Worm (Caenorhabditis elegans) whole organism, L1 larva: ENCODE results near the gene srh-136.

Source experiments
- C04F5.9 ChIP-seq: sonication (generic microtip); optimal IDR thresholded peaks from 2 replicates; lab custom pipeline; 2016; ENCODE audit warnings: missing genetic modification characterization, missing compliant biosample characterization
- F16B12.6 ChIP-seq: fragments of 150-350 bp; optimal IDR thresholded peaks from 2 replicates; lab custom pipeline; 2014; ENCODE audit warnings: missing biosample characterization, missing genetic modification characterization
- Y116A8C.19 ChIP-seq: sonication (generic microtip); optimal IDR thresholded peaks from 2 replicates; lab custom pipeline; 2016; ENCODE audit warnings: missing compliant biosample characterization, missing genetic modification characterization, borderline replicate concordance
- alr-1 ChIP-seq: fragments of 200-800 bp; sonication (Bioruptor generic); optimal IDR thresholded peaks from 2 replicates; lab custom pipeline; 2018; ENCODE audit warnings: borderline replicate concordance, mild to moderate bottlenecking, missing genetic modification characterization, missing compliant biosample characterization
- blmp-1 ChIP-seq: fragments of 150-350 bp; optimal IDR thresholded peaks from 2 replicates; lab custom pipeline; 2014; ENCODE audit warnings: missing biosample characterization, missing genetic modification characterization
- ceh-8 ChIP-seq: fragments of 200-800 bp; sonication (Bioruptor generic); optimal IDR thresholded peaks from 2 replicates; lab custom pipeline; 2018; ENCODE audit warnings: mild to moderate bottlenecking, missing genetic modification characterization, moderate library complexity, missing compliant biosample characterization
- ceh-82 ChIP-seq, 3 experiments: fragments of 150-350 bp in 1 of 3; sonication (generic microtip) in 2 of 3; optimal IDR thresholded peaks; 2 replicates each; lab custom pipeline; 2014 to 2017; ENCODE audit warnings: missing biosample characterization in 3 of 3, missing genetic modification characterization in 3 of 3
- ceh-90 ChIP-seq: sonication (generic microtip); optimal IDR thresholded peaks from 2 replicates; lab custom pipeline; 2016; ENCODE audit warnings: missing genetic modification characterization, missing compliant biosample characterization
- dpl-1 ChIP-seq, 3 experiments: fragments of 150-350 bp in 2 of 3; sonication (generic microtip) in 1 of 3; optimal IDR thresholded peaks; 2 replicates each; lab custom pipeline; 2014 to 2017; ENCODE audit warnings: missing biosample characterization in 3 of 3, missing genetic modification characterization in 3 of 3, missing genetic modification reagents in 3 of 3
- dsc-1 ChIP-seq: sonication (generic microtip); optimal IDR thresholded peaks from 2 replicates; lab custom pipeline; 2016; ENCODE audit warnings: mild to moderate bottlenecking, missing genetic modification characterization, missing compliant biosample characterization
- efl-1 ChIP-seq, 4 experiments: fragments of 150-350 bp; optimal IDR thresholded peaks in 3 of 4; peaks in 1 of 4; 1 replicate in 1 of 4; 2 replicates in 3 of 4; lab custom pipeline; 2014; ENCODE audit warnings: missing biosample characterization in 2 of 4, missing genetic modification characterization in 2 of 4, missing genetic modification reagents in 2 of 4
- efl-3 ChIP-seq: fragments of 200-800 bp; sonication (Bioruptor generic); optimal IDR thresholded peaks from 2 replicates; lab custom pipeline; 2018; ENCODE audit warnings: mild to moderate bottlenecking, missing genetic modification characterization, missing compliant biosample characterization
- elt-3 ChIP-seq, 6 experiments: fragments of 150-350 bp in 1 of 6; sonication (generic microtip); optimal IDR thresholded peaks; 2 replicates each; lab custom pipeline; 2017 to 2018; ENCODE audit warnings: missing biosample characterization in 6 of 6, missing genetic modification characterization in 6 of 6, inconsistent platforms in 1 of 6
- fkh-10 ChIP-seq: sonication (generic microtip); optimal IDR thresholded peaks from 2 replicates; lab custom pipeline; 2017; ENCODE audit warnings: missing biosample characterization, missing genetic modification reagents, missing genetic modification characterization
- fkh-4 ChIP-seq: sonication (generic microtip); optimal IDR thresholded peaks from 2 replicates; lab custom pipeline; 2016; ENCODE audit warnings: missing compliant biosample characterization, missing genetic modification characterization, borderline replicate concordance
- fkh-8 ChIP-seq: sonication (generic microtip); optimal IDR thresholded peaks from 2 replicates; lab custom pipeline; 2016; ENCODE audit warnings: mild to moderate bottlenecking, missing genetic modification characterization, missing compliant biosample characterization
- grh-1 ChIP-seq: fragments of 200-800 bp; sonication (Bioruptor generic); IDR thresholded peaks from 2 replicates; pipeline ENCODE4 v1.3.6; 2022; ENCODE audit warnings: missing genetic modification reagents, missing genetic modification characterization, missing compliant biosample characterization
- hlh-4 ChIP-seq: sonication (generic microtip); optimal IDR thresholded peaks from 2 replicates; lab custom pipeline; 2016; ENCODE audit warnings: mild to moderate bottlenecking, missing genetic modification characterization, missing compliant biosample characterization
- jun-1 ChIP-seq: fragments of 150-350 bp; optimal IDR thresholded peaks from 2 replicates; lab custom pipeline; 2014; ENCODE audit warnings: missing biosample characterization, missing genetic modification reagents, missing genetic modification characterization
- lin-14 ChIP-seq: fragments of 200-800 bp; sonication (Bioruptor generic); optimal IDR thresholded peaks from 2 replicates; lab custom pipeline; 2018; ENCODE audit warnings: mild to moderate bottlenecking, missing genetic modification characterization, moderate library complexity, missing compliant biosample characterization
- lir-3 ChIP-seq: sonication (generic microtip); optimal IDR thresholded peaks from 2 replicates; lab custom pipeline; 2016; ENCODE audit warnings: mild to moderate bottlenecking, missing genetic modification characterization, moderate library complexity, missing compliant biosample characterization; ENCODE audit not compliant: poor library complexity
- lsy-2 ChIP-seq, 2 experiments: fragments of 150-350 bp; optimal IDR thresholded peaks; 2 replicates each; lab custom pipeline; 2014; ENCODE audit warnings: missing biosample characterization in 2 of 2, missing genetic modification characterization in 2 of 2
- mab-9 ChIP-seq: fragments of 200-800 bp; sonication (Bioruptor generic); IDR thresholded peaks from 2 replicates; pipeline ENCODE4 v1.3.6; 2022; ENCODE audit warnings: missing genetic modification reagents, missing genetic modification characterization, missing compliant biosample characterization
- nhr-12 ChIP-seq: sonication (generic microtip); optimal IDR thresholded peaks from 2 replicates; lab custom pipeline; 2017; ENCODE audit warnings: missing biosample characterization, missing genetic modification characterization
- nhr-19 ChIP-seq: fragments of 200-800 bp; sonication (Bioruptor generic); conservative IDR thresholded peaks from 2 replicates; pipeline ENCODE4 v1.3.6; 2022; ENCODE audit warnings: missing genetic modification characterization, missing compliant biosample characterization
- nhr-20 ChIP-seq: sonication (generic microtip); optimal IDR thresholded peaks from 2 replicates; lab custom pipeline; 2016; ENCODE audit warnings: mild to moderate bottlenecking, missing genetic modification characterization, missing compliant biosample characterization
- nhr-237 ChIP-seq: fragments of 150-350 bp; optimal IDR thresholded peaks from 2 replicates; lab custom pipeline; 2014; ENCODE audit warnings: missing biosample characterization, missing genetic modification characterization
- nhr-28 ChIP-seq: fragments of 150-350 bp; optimal IDR thresholded peaks from 2 replicates; lab custom pipeline; 2014; ENCODE audit warnings: missing biosample characterization, missing genetic modification characterization
- nhr-76 ChIP-seq: sonication (generic microtip); optimal IDR thresholded peaks from 2 replicates; lab custom pipeline; 2017; ENCODE audit warnings: missing biosample characterization, missing genetic modification characterization
- nhr-84 ChIP-seq: sonication (generic microtip); optimal IDR thresholded peaks from 2 replicates; lab custom pipeline; 2017; ENCODE audit warnings: missing biosample characterization, missing genetic modification characterization
- nhr-85 ChIP-seq: sonication (generic microtip); peaks from one replicate; lab custom pipeline; 2016; ENCODE audit warnings: missing genetic modification characterization, inconsistent platforms, missing compliant biosample characterization
- nhr-90 ChIP-seq: sonication (generic microtip); optimal IDR thresholded peaks from 2 replicates; lab custom pipeline; 2016; ENCODE audit warnings: mild to moderate bottlenecking, missing genetic modification characterization, missing compliant biosample characterization; ENCODE audit not compliant: poor library complexity
- skn-1 ChIP-seq: fragments of 150-350 bp; optimal IDR thresholded peaks from 2 replicates; lab custom pipeline; 2014; ENCODE audit warnings: missing biosample characterization, missing genetic modification characterization
- snpc-4 ChIP-seq: fragments of 150-350 bp; optimal IDR thresholded peaks from 2 replicates; lab custom pipeline; 2014; ENCODE audit warnings: missing biosample characterization, missing genetic modification characterization
- sptf-1 ChIP-seq: fragments of 150-350 bp; optimal IDR thresholded peaks from 2 replicates; lab custom pipeline; 2014; ENCODE audit warnings: missing biosample characterization, missing genetic modification characterization
- sup-37 ChIP-seq: fragments of 200-800 bp; sonication (Bioruptor generic); optimal IDR thresholded peaks from 2 replicates; lab custom pipeline; 2018; ENCODE audit warnings: mild to moderate bottlenecking, missing genetic modification characterization, missing compliant biosample characterization
- tlp-1 ChIP-seq: fragments of 150-350 bp; optimal IDR thresholded peaks from 2 replicates; lab custom pipeline; 2014; ENCODE audit warnings: missing biosample characterization, missing genetic modification characterization
- unc-30 ChIP-seq: sonication (generic microtip); optimal IDR thresholded peaks from 2 replicates; lab custom pipeline; 2017; ENCODE audit warnings: missing biosample characterization, missing genetic modification characterization
- unc-86 ChIP-seq: sonication (generic microtip); optimal IDR thresholded peaks from 2 replicates; lab custom pipeline; 2016; ENCODE audit warnings: missing genetic modification characterization, missing compliant biosample characterization
- vab-15 ChIP-seq: sonication (generic microtip); optimal IDR thresholded peaks from 2 replicates; lab custom pipeline; 2017; ENCODE audit warnings: missing genotype, mild to moderate bottlenecking, missing genetic modification characterization, missing compliant biosample characterization
- xbp-1 ChIP-seq: sonication (generic microtip); optimal IDR thresholded peaks from 2 replicates; lab custom pipeline; 2016; ENCODE audit warnings: missing genetic modification characterization, missing compliant biosample characterization
- zip-4 ChIP-seq: fragments of 200-800 bp; sonication (Bioruptor generic); optimal IDR thresholded peaks from 2 replicates; lab custom pipeline; 2018; ENCODE audit warnings: mild to moderate bottlenecking, missing genetic modification characterization, moderate library complexity, missing compliant biosample characterization

Gene srh-136

DNA sequence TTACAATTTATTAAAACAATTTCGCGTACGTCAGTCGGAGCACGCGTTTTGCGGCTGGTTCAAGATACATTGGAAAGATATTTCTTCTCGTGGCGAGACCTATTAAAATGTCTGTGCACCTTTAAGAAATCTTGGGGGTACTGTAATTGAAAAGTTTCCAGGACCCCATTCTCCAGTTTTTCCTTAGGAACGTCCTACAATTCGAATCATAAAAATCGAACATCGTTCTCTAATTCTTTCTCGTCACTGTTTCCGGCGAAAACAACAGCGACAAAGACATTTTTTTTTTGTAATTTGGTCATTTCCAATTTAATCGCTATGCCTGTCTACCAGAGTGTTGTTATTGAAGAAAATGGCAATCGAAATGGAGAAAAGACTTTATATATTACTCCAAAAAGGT is 39.3 kb upstream of the srh-136 start, which contains the start of gene Y32B12B.1:
Y32B12B.1 (plus strand) TSS at position 301 of the 400 bp plus-strand sequence.
- TF ChIP-seq F16B12.6 (tag; lab: Kevin White, UChicago) (no peak), fkh-8 (tag; lab: Kevin White, UChicago) (no peak), nhr-90 (no peak), efl-1 (optimal IDR thresholded peaks at IDR 0.05; lab: Kevin White, UChicago) (no peak), efl-1 (GFP tag; optimal IDR thresholded peaks at IDR 0.05 in 1 of 2; lab: Kevin White, UChicago) (no peak)
- TF ChIP-seq, all 84 proteins: peak for 0

DNA sequence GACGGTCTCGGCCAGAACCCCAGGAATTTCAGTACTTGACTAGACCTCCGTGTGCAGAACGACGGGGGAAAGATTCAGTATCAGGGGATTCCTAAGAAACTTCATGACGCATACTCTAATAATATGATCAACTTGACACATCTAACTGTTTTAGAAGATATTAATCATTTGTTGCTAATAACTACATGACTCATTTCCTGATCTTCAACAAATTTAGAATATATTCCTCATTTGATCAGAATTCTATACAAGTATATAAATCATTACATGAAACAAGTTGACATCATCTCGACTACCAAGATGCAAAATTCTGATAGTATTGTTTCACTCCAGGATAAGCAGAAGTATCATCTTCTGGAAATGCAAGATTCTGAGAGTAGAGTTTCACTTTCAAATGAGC is 37.8 kb upstream of the srh-136 start, which contains the start of gene Y32B12B.8:
Y32B12B.8 (plus strand) TSS at position 301 of the 400 bp plus-strand sequence.
- TF ChIP-seq nhr-28 (tag; lab: Kevin White, UChicago) (no peak), blmp-1 (tag; lab: Kevin White, UChicago) (no peak), nhr-76 (tag; lab: Kevin White, UChicago) (no peak), nhr-84 (tag; lab: Kevin White, UChicago) (no peak), efl-3 (GFP tag; lab: Kevin White, UChicago) (no peak), dsc-1 (tag; lab: Kevin White, UChicago) (no peak), Y116A8C.19 (tag; lab: Kevin White, UChicago) (no peak), elt-3 (tag; optimal IDR thresholded peaks at IDR 0.05; lab: Kevin White, UChicago) (no peak), mab-9 (GFP tag; lab: Robert Waterston, UW) (no peak), efl-1 (optimal IDR thresholded peaks at IDR 0.05; lab: Kevin White, UChicago) (no peak), efl-1 (GFP tag; optimal IDR thresholded peaks at IDR 0.05 in 1 of 2; lab: Kevin White, UChicago) (no peak), nhr-12 (tag; lab: Kevin White, UChicago) (no peak), ceh-82 (tag; optimal IDR thresholded peaks at IDR 0.05; lab: Kevin White, UChicago) (no peak), unc-30 (tag; lab: Kevin White, UChicago) (no peak), tlp-1 (no peak), fkh-4 (tag; lab: Kevin White, UChicago) (no peak), sup-37 (GFP tag; lab: Kevin White, UChicago) (no peak), fkh-10 (GFP tag; lab: Kevin White, UChicago) (no peak), alr-1 (tag; lab: Kevin White, UChicago) (no peak), nhr-19 (GFP tag; lab: Robert Waterston, UW) (no peak), nhr-237 (tag; lab: Kevin White, UChicago) (no peak)

DNA sequence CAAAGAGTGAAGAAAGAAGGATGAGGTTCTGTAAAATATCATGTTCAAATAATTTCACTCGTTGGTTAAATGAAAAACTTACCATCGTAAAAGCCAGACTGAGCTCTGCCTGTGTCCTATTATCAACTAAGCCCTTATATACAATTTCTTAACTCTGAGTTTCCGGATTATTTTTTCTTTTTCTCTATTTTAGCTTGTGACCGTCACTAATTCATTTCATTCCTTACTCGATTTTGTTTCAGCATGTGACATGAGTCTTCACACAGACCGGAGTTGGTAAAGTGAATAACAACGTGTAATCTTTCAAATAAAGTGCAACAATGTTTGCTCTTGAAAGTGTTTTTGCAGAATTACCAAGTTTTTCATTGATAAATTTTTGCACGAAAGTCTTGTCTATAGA is 36.6 kb upstream of the srh-136 start, which contains the start of gene cpr-2:
cpr-2 (minus strand) TSS at position 101 of the 400 bp plus-strand sequence.
- no peak for TF ChIP-seq ceh-90
- no peak for TF ChIP-seq C04F5.9
- TF ChIP-seq lir-3 (tag; lab: Kevin White, UChicago), result no peak
- no peak for TF ChIP-seq fkh-10 (GFP tag; lab: Kevin White, UChicago)
- no peak for TF ChIP-seq nhr-20 (tag; lab: Kevin White, UChicago)
- no peak for TF ChIP-seq dpl-1 (GFP tag; optimal IDR thresholded peaks at IDR 0.05; lab: Kevin White, UChicago)
- no peak for TF ChIP-seq lin-14 (GFP tag; lab: Kevin White, UChicago)
- TF ChIP-seq blmp-1 (tag; lab: Kevin White, UChicago), result no peak
- TF ChIP-seq xbp-1, result no peak
- no peak for TF ChIP-seq grh-1 (GFP tag; lab: Robert Waterston, UW)
- TF ChIP-seq unc-86, result no peak
- TF ChIP-seq vab-15 (tag; lab: Kevin White, UChicago), result no peak
- TF ChIP-seq nhr-90, result no peak
- no peak for TF ChIP-seq unc-30 (tag; lab: Kevin White, UChicago)

DNA sequence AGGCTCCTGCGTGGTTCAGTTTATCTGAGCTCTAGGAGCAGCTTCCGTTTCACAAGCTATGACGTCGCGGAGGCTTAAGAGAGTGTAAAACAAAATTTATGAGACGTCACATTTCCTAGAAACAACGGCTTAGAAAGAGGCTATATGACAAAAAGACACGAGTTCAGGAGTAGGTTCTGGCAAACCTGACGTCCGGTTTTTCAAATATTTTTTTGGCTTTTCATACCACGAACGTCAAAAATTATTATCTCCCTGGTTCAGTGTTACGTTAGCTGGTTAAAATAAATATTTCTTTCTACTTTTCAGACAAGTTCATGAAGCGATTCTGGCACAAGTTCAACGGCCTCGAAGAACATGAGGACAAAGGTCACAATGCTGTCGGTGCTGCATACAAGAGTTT is 30.4 kb upstream of the srh-136 start, which contains the start of gene F36D3.16:
F36D3.16 (plus strand) TSS at position 301 of the 400 bp plus-strand sequence.
- TF ChIP-seq lir-3 (tag; lab: Kevin White, UChicago) (no peak), nhr-85 (tag; lab: Kevin White, UChicago) (no peak), efl-1 (optimal IDR thresholded peaks at IDR 0.05; lab: Kevin White, UChicago) (no peak), efl-1 (GFP tag; optimal IDR thresholded peaks at IDR 0.05 in 1 of 2; lab: Kevin White, UChicago) (no peak), sptf-1 (tag; lab: Kevin White, UChicago) (no peak), jun-1 (no peak), zip-4 (GFP tag; lab: Kevin White, UChicago) (no peak), ceh-8 (GFP tag; lab: Kevin White, UChicago) (no peak), skn-1 (tag; lab: Kevin White, UChicago) (no peak), nhr-19 (GFP tag; lab: Robert Waterston, UW) (no peak), hlh-4 (tag; lab: Kevin White, UChicago) (no peak), snpc-4 (tag; lab: Kevin White, UChicago) (no peak), lsy-2 (tag; optimal IDR thresholded peaks at IDR 0.05; lab: Kevin White, UChicago) (no peak)
